Fruit fly (Drosophila melanogaster) Kc167 (cell line): ENCODE measurements around the gene Polr2J.

Experiments used
- Myc ChIP-seq: fragments of >200 bp; optimal IDR thresholded peaks from 2 replicates; lab custom pipeline; 2017; ENCODE audit warnings: missing external identifiers
- Sin3A ChIP-seq: fragments of >200 bp; optimal IDR thresholded peaks from 2 replicates; lab custom pipeline; 2018; ENCODE audit warnings: missing external identifiers
- h ChIP-seq: fragments of >200 bp; optimal IDR thresholded peaks from 3 replicates; lab custom pipeline; 2018; ENCODE audit warnings: missing external identifiers
- psq ChIP-seq: fragments of >200 bp; optimal IDR thresholded peaks from 2 replicates; lab custom pipeline; 2017; ENCODE audit warnings: missing external identifiers

DNA sequence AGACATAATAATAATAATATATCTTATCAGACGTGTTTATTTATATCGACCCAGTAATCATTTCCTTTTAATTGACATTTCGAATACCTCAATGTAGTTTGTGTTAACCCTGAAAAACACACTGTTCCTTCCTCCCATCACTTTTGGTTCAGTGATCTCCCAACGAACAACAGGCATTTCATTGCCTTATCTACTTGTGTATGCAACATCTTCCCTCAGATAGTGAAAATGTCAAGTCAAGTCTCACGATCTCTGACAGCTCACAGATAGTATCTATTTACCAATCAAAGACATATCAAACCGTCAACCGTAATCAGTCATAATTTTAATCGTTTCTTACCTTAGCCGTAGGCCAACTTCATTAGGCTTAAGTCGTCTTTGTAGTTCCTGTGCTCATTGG is 15.3 kb downstream of the Polr2J start:
- no peak for TF ChIP-seq Myc (lab: Kevin White, UChicago)
- TF ChIP-seq psq (lab: Kevin White, UChicago) = no peak
- TF ChIP-seq h (lab: Kevin White, UChicago) = no peak
- TF ChIP-seq Sin3A (lab: Kevin White, UChicago) = no peak
